Worm (Caenorhabditis elegans): ENCODE results near the gene fbxc-44.

DNA sequence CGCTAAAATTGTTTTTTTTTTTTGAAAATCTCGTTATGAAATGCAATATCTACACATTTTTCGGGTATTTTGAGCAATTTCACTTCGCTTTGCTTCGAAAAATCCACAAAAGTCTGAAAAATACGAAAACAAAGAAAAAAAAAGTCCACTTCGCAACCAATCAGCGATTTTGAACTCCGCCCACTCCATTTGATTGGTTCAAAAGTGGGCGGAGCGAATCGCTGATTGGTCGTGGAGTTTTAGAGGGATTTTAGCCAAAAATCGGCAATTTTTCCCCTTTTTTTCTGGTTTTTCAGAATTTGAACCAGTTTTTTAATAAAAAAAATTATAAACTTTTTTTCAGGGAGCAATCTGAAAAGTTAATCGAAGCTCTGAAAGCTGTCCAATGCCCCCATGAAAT lies 1.4 kb upstream of the fbxc-44 start:
- TF ChIP-seq ets-7 (tag; optimal IDR thresholded peaks at IDR 0.05) (no peak), ama-1 (optimal IDR thresholded peaks at IDR 0.05) (no peak), hmg-4 (GFP tag; optimal IDR thresholded peaks at IDR 0.05) (no peak)

Data from whole organism, early embryonic.